Fruit fly (Drosophila melanogaster) whole organism, embryonic: Measurements from ENCODE around the gene CG31161.

Experiments used
- Asciz ChIP-seq: fragments of 200-800 bp; sonication (Bioruptor generic); optimal IDR thresholded peaks from 2 replicates; lab custom pipeline; 2017; ENCODE audit warnings: missing biosample characterization, mild to moderate bottlenecking, missing genetic modification characterization, missing genetic modification reagents
- CG10321 ChIP-seq: fragments of 200-800 bp; sonication (Bioruptor generic); IDR thresholded peaks from 2 replicates; pipeline ENCODE4 v1.3.6; 2022; ENCODE audit warnings: missing biosample characterization, missing genetic modification characterization
- CG12219 ChIP-seq: fragments of 200-800 bp; sonication (Bioruptor generic); optimal IDR thresholded peaks from 3 replicates; lab custom pipeline; 2018; ENCODE audit warnings: missing biosample characterization, mild to moderate bottlenecking, missing genetic modification characterization
- CG13775 ChIP-seq: fragments of 200-800 bp; sonication (Bioruptor generic); optimal IDR thresholded peaks from 3 replicates; lab custom pipeline; 2017; ENCODE audit warnings: missing biosample characterization, mild to moderate bottlenecking, missing genetic modification characterization
- CG14965 ChIP-seq: fragments of 200-800 bp; sonication (Bioruptor generic); optimal IDR thresholded peaks from 2 replicates; lab custom pipeline; 2016; ENCODE audit warnings: missing biosample characterization, missing genetic modification characterization, borderline replicate concordance
- CG18011 ChIP-seq: fragments of 200-800 bp; sonication (Bioruptor generic); optimal IDR thresholded peaks from 2 replicates; lab custom pipeline; 2017; ENCODE audit warnings: missing biosample characterization, missing genetic modification characterization, mild to moderate bottlenecking, moderate library complexity, missing genotype
- CG1832 ChIP-seq: fragments of 200-800 bp; sonication (Bioruptor generic); optimal IDR thresholded peaks from 2 replicates; lab custom pipeline; 2017; ENCODE audit warnings: missing biosample characterization, mild to moderate bottlenecking, missing genetic modification characterization, inconsistent platforms
- CG32532 ChIP-seq: fragments of 200-800 bp; sonication (Bioruptor generic); IDR thresholded peaks from 2 replicates; pipeline ENCODE4 v1.3.6; 2022; ENCODE audit warnings: missing biosample characterization, missing genetic modification characterization
- CG3838 ChIP-seq: fragments of 200-800 bp; sonication (Bioruptor generic); optimal IDR thresholded peaks from 3 replicates; lab custom pipeline; 2016; ENCODE audit warnings: missing biosample characterization, missing genetic modification characterization
- CG6272 ChIP-seq: fragments of 200-800 bp; sonication (Bioruptor generic); IDR thresholded peaks from 2 replicates; pipeline ENCODE4 v1.3.6; 2022; ENCODE audit warnings: missing biosample characterization, missing genetic modification characterization
- CG7357 ChIP-seq: fragments of 200-800 bp; sonication (Bioruptor generic); IDR thresholded peaks from 3 replicates; pipeline ENCODE4 v1.3.6; 2022; ENCODE audit warnings: missing biosample characterization, missing genetic modification characterization
- CG7556 ChIP-seq: fragments of 200-800 bp; sonication (Bioruptor generic); optimal IDR thresholded peaks from 2 replicates; lab custom pipeline; 2017; ENCODE audit warnings: missing biosample characterization, mild to moderate bottlenecking, missing genetic modification characterization
- CG7963 ChIP-seq: fragments of 200-800 bp; sonication (Bioruptor generic); IDR thresholded peaks from 3 replicates; pipeline ENCODE4 v1.3.6; 2022; ENCODE audit warnings: missing biosample characterization, missing genetic modification characterization; ENCODE audit not compliant: partially characterized antibody
- CG8388 ChIP-seq: fragments of 200-800 bp; sonication (Bioruptor generic); optimal IDR thresholded peaks from 2 replicates; lab custom pipeline; 2019; ENCODE audit warnings: missing biosample characterization, mild to moderate bottlenecking, missing genetic modification characterization, moderate library complexity
- Dad ChIP-seq: fragments of 200-800 bp; sonication (Bioruptor generic); optimal IDR thresholded peaks from 3 replicates; lab custom pipeline; 2016; ENCODE audit warnings: missing biosample characterization, missing genetic modification characterization
- Doc3 ChIP-seq: fragments of 200-800 bp; sonication (Bioruptor generic); IDR thresholded peaks from 3 replicates; pipeline ENCODE4 v1.3.6; 2022; ENCODE audit warnings: missing biosample characterization, missing genetic modification characterization; ENCODE audit not compliant: partially characterized antibody
- HLHmδ ChIP-seq: fragments of 200-800 bp; sonication (Bioruptor generic); optimal IDR thresholded peaks from 2 replicates; lab custom pipeline; 2018; ENCODE audit warnings: missing biosample characterization, mild to moderate bottlenecking, missing genetic modification characterization, moderate library complexity
- Hsf ChIP-seq: fragments of 200-800 bp; sonication (Bioruptor generic); optimal IDR thresholded peaks from 3 replicates; lab custom pipeline; 2016; ENCODE audit warnings: missing biosample characterization, missing genetic modification characterization
- Jarid2 ChIP-seq: fragments of 200-800 bp; sonication (Bioruptor generic); optimal IDR thresholded peaks from 3 replicates; lab custom pipeline; 2017; ENCODE audit warnings: mild to moderate bottlenecking, missing biosample characterization, missing genetic modification reagents, missing genetic modification characterization
- Lim3 ChIP-seq: fragments of 200-800 bp; sonication (Bioruptor generic); IDR thresholded peaks from 2 replicates; pipeline ENCODE4 v1.3.6; 2022; ENCODE audit warnings: missing biosample characterization, missing genetic modification characterization
- Med ChIP-seq: fragments of 200-800 bp; sonication (Bioruptor generic); peaks from one replicate; lab custom pipeline; 2016; ENCODE audit warnings: missing biosample characterization, missing genetic modification characterization, mild to moderate bottlenecking, inconsistent platforms, moderate library complexity
- NK7.1 ChIP-seq: fragments of 200-800 bp; sonication (Bioruptor generic); optimal IDR thresholded peaks from 3 replicates; lab custom pipeline; 2016; ENCODE audit warnings: missing biosample characterization, missing genetic modification characterization
- Nf-YA ChIP-seq: fragments of 200-800 bp; sonication (Bioruptor generic); IDR thresholded peaks from 2 replicates; pipeline ENCODE4 v1.3.6; 2022; ENCODE audit warnings: missing biosample characterization, missing genetic modification characterization
- Pdp1 ChIP-seq, 2 experiments: fragments of 200-800 bp; sonication (Bioruptor generic); optimal IDR thresholded peaks; 3 replicates each; lab custom pipeline; 2016; ENCODE audit warnings: missing biosample characterization in 2 of 2, missing genetic modification characterization in 2 of 2, mild to moderate bottlenecking in 1 of 2, moderate library complexity in 1 of 2
- Ravus ChIP-seq: fragments of 200-800 bp; sonication (Bioruptor generic); IDR thresholded peaks from 2 replicates; pipeline ENCODE4 v1.3.6; 2022; ENCODE audit warnings: missing biosample characterization, missing genetic modification characterization
- Rx ChIP-seq: fragments of 200-800 bp; sonication (Bioruptor generic); IDR thresholded peaks from 2 replicates; pipeline ENCODE4 v1.3.6; 2022; ENCODE audit warnings: missing biosample characterization, missing genetic modification characterization
- Sry-β ChIP-seq: fragments of 200-800 bp; sonication (Bioruptor generic); optimal IDR thresholded peaks from 2 replicates; lab custom pipeline; 2018; ENCODE audit warnings: missing biosample characterization, mild to moderate bottlenecking, missing genetic modification characterization, moderate library complexity
- Tbp ChIP-seq: fragments of >200 bp; optimal IDR thresholded peaks from 2 replicates; lab custom pipeline; 2018; ENCODE audit warnings: missing biosample characterization, missing genetic modification characterization
- bsh ChIP-seq, 2 experiments: fragments of 200-800 bp; sonication (Bioruptor generic); optimal IDR thresholded peaks; 2 replicates each; lab custom pipeline; 2017 to 2018; ENCODE audit warnings: mild to moderate bottlenecking in 2 of 2, missing biosample characterization in 2 of 2, missing genetic modification characterization in 2 of 2, moderate library complexity in 1 of 2
- btn ChIP-seq: fragments of 200-800 bp; sonication (Bioruptor generic); optimal IDR thresholded peaks from 2 replicates; lab custom pipeline; 2016; ENCODE audit warnings: missing biosample characterization, missing genetic modification characterization
- corto ChIP-seq: fragments of 200-800 bp; sonication (Bioruptor generic); optimal IDR thresholded peaks from 2 replicates; lab custom pipeline; 2016; ENCODE audit warnings: missing biosample characterization, mild to moderate bottlenecking, missing genetic modification characterization, moderate library complexity
- crc ChIP-seq: fragments of 200-800 bp; sonication (Bioruptor generic); optimal IDR thresholded peaks from 2 replicates; lab custom pipeline; 2016; ENCODE audit warnings: missing biosample characterization, missing genetic modification characterization
- da ChIP-seq: fragments of 200-800 bp; sonication (Bioruptor generic); optimal IDR thresholded peaks from 2 replicates; lab custom pipeline; 2016; ENCODE audit warnings: missing biosample characterization, missing genetic modification characterization
- exex ChIP-seq: fragments of 200-800 bp; sonication (Bioruptor generic); optimal IDR thresholded peaks from 4 replicates; lab custom pipeline; 2018; ENCODE audit warnings: missing biosample characterization, mild to moderate bottlenecking, missing genetic modification characterization, moderate library complexity
- gcm ChIP-seq: fragments of 200-800 bp; sonication (Bioruptor generic); optimal IDR thresholded peaks from 2 replicates; lab custom pipeline; 2019; ENCODE audit warnings: missing biosample characterization, mild to moderate bottlenecking, missing genetic modification characterization, moderate library complexity
- gcm2 ChIP-seq: fragments of 200-800 bp; sonication (Bioruptor generic); optimal IDR thresholded peaks from 2 replicates; lab custom pipeline; 2016; ENCODE audit warnings: missing biosample characterization, missing genetic modification characterization
- grn ChIP-seq: fragments of 200-800 bp; sonication (Bioruptor generic); optimal IDR thresholded peaks from 3 replicates; lab custom pipeline; 2017; ENCODE audit warnings: missing biosample characterization, missing genetic modification characterization
- hb ChIP-seq: fragments of 200-800 bp; sonication (Bioruptor generic); IDR thresholded peaks from 3 replicates; pipeline ENCODE4 v1.3.6; 2022; ENCODE audit warnings: missing biosample characterization, missing genetic modification characterization; ENCODE audit not compliant: partially characterized antibody
- knrl ChIP-seq: fragments of 200-800 bp; sonication (Bioruptor generic); IDR thresholded peaks from 3 replicates; pipeline ENCODE4 v1.3.6; 2022; ENCODE audit warnings: missing biosample characterization, missing genetic modification characterization; ENCODE audit not compliant: partially characterized antibody
- lab ChIP-seq: fragments of 200-800 bp; sonication (Bioruptor generic); optimal IDR thresholded peaks from 3 replicates; lab custom pipeline; 2017; ENCODE audit warnings: missing biosample characterization, missing genetic modification characterization, mild to moderate bottlenecking, moderate library complexity, missing genetic modification reagents
- maf-S ChIP-seq: fragments of 200-800 bp; sonication (Bioruptor generic); optimal IDR thresholded peaks from 2 replicates; lab custom pipeline; 2016; ENCODE audit warnings: missing biosample characterization, missing genetic modification characterization
- p53 ChIP-seq: fragments of 200-800 bp; sonication (Bioruptor generic); optimal IDR thresholded peaks from 2 replicates; lab custom pipeline; 2016; ENCODE audit warnings: missing biosample characterization, missing genetic modification characterization
- sens ChIP-seq: fragments of 200-800 bp; sonication (Bioruptor generic); peaks from one replicate; lab custom pipeline; 2016; ENCODE audit warnings: missing biosample characterization, missing genetic modification characterization
- seq ChIP-seq: fragments of 200-800 bp; sonication (Bioruptor generic); IDR thresholded peaks from 2 replicates; pipeline ENCODE4 v1.3.6; 2022; ENCODE audit warnings: missing biosample characterization, missing genetic modification characterization
- sim ChIP-seq: fragments of 200-800 bp; sonication (Bioruptor generic); IDR thresholded peaks from 2 replicates; pipeline ENCODE4 v1.3.6; 2022; ENCODE audit warnings: missing biosample characterization, missing genetic modification characterization
- slou ChIP-seq: fragments of 200-800 bp; sonication (Bioruptor generic); optimal IDR thresholded peaks from 3 replicates; lab custom pipeline; 2016; ENCODE audit warnings: missing biosample characterization, missing genetic modification characterization
- tgo ChIP-seq: fragments of 200-800 bp; sonication (Bioruptor generic); IDR thresholded peaks from 3 replicates; pipeline ENCODE4 v1.3.6; 2022; ENCODE audit warnings: missing biosample characterization, missing genetic modification characterization
- unc-4 ChIP-seq: fragments of 200-800 bp; sonication (Bioruptor generic); IDR thresholded peaks from 2 replicates; pipeline ENCODE4 v1.3.6; 2022; ENCODE audit warnings: missing biosample characterization, missing genetic modification characterization; ENCODE audit not compliant: partially characterized antibody
- vnd ChIP-seq: fragments of 200-800 bp; sonication (Bioruptor generic); IDR thresholded peaks from 3 replicates; pipeline ENCODE4 v1.3.6; 2022; ENCODE audit warnings: missing biosample characterization, missing genetic modification characterization; ENCODE audit not compliant: partially characterized antibody
- wdn ChIP-seq: fragments of 200-800 bp; sonication (Bioruptor generic); IDR thresholded peaks from 2 replicates; pipeline ENCODE4 v1.3.6; 2022; ENCODE audit warnings: missing biosample characterization, missing genetic modification characterization

The CG31161 gene

dm6 chr3R:22663115-22663514, 46.8 kb downstream of the CG31161 start (continued):
- TF ChIP-seq Med (GFP tag; lab: Kevin White, UChicago) (peak; percentile 89), CG7556 (GFP tag; lab: Kevin White, UChicago) (peak; percentile 67), Ravus (GFP tag; lab: Robert Waterston, UW) (peak; percentile 12; the same call in 1 of the 2 replicates), CG13775 (GFP tag; lab: Kevin White, UChicago) (peak; percentile 53), CG7963 (GFP tag; lab: Robert Waterston, UW) (no peak), CG1832 (no peak), sens (GFP tag; lab: Kevin White, UChicago) (peak; percentile 83), seq (GFP tag; lab: Robert Waterston, UW) (peak; percentile 50; the same call in 1 of the 2 replicates), crc (GFP tag; lab: Kevin White, UChicago) (peak; percentile 1), CG8388 (GFP tag; lab: Kevin White, UChicago) (peak; percentile 63), CG7357 (0 out of 3 replicates have a peak, but pooled peaks have one; percentile 23), Sry-β (GFP tag; lab: Kevin White, UChicago) (no peak), Tbp (GFP tag; lab: Kevin White, UChicago) (no peak), tgo (GFP tag; lab: Robert Waterston, UW) (peak; percentile 55), da (GFP tag; lab: Kevin White, UChicago) (no peak), CG18011 (GFP tag; lab: Kevin White, UChicago) (peak; percentile 18), CG32532 (peak; percentile 60; the same call in 1 of the 2 replicates), Nf-YA (GFP tag; lab: Robert Waterston, UW) (0 out of 2 replicates have a peak, but pooled peaks have one; percentile 27), corto (GFP tag; lab: Kevin White, UChicago) (no peak), gcm (GFP tag; lab: Kevin White, UChicago) (no peak), Asciz (GFP tag; lab: Kevin White, UChicago) (peak; percentile 28), Rx (GFP tag; lab: Robert Waterston, UW) (no peak), grn (GFP tag; lab: Kevin White, UChicago) (no peak), Jarid2 (GFP tag; lab: Kevin White, UChicago) (no peak), p53 (GFP tag; lab: Kevin White, UChicago) (no peak), btn (no peak), HLHmδ (GFP tag; lab: Kevin White, UChicago) (no peak), bsh (GFP tag; optimal IDR thresholded peaks at IDR 0.05; lab: Kevin White, UChicago) (peak; percentile 34 to 81), exex (tag; lab: Kevin White, UChicago) (peak; percentile 23), maf-S (GFP tag; lab: Kevin White, UChicago) (no peak), wdn (peak; percentile 40; the same call in 1 of the 2 replicates), Pdp1 (GFP tag; optimal IDR thresholded peaks at IDR 0.05; lab: Kevin White, UChicago) (peak in 1 of 2 experiments; percentile 22), NK7.1 (GFP tag; lab: Kevin White, UChicago) (no peak), knrl (GFP tag; lab: Robert Waterston, UW) (no peak), Lim3 (GFP tag; lab: Robert Waterston, UW) (0 out of 2 replicates have a peak, but pooled peaks have one; percentile 39), lab (peak; percentile 75), slou (GFP tag; lab: Kevin White, UChicago) (peak; percentile 22), CG10321 (GFP tag; lab: Robert Waterston, UW) (0 out of 2 replicates have a peak, but pooled peaks have one; percentile 28), gcm2 (no peak), sim (GFP tag; lab: Robert Waterston, UW) (peak; percentile 29; the same call in 1 of the 2 replicates), Doc3 (GFP tag; lab: Robert Waterston, UW) (no peak), CG14965 (no peak), CG3838 (GFP tag; lab: Kevin White, UChicago) (peak; percentile 5), Dad (GFP tag; lab: Kevin White, UChicago) (no peak), CG6272 (GFP tag; lab: Robert Waterston, UW) (no peak), Hsf (peak; percentile 77), hb (GFP tag; lab: Robert Waterston, UW) (no peak), unc-4 (GFP tag; lab: Robert Waterston, UW) (no peak), vnd (no peak), CG12219 (GFP tag; lab: Kevin White, UChicago) (peak; percentile 57)
